Fruit fly (Drosophila melanogaster) whole organism, adult: ENCODE data around the gene Doc2.

ENCODE experiments used
- CG11617 ChIP-seq: fragments of 200-800 bp; sonication (Bioruptor generic); optimal IDR thresholded peaks from 2 replicates; lab custom pipeline; 2017; ENCODE audit warnings: mild to moderate bottlenecking, missing biosample characterization, missing genetic modification reagents, missing genetic modification characterization
- CG12768 ChIP-seq: fragments of 200-800 bp; sonication (Bioruptor generic); optimal IDR thresholded peaks from 2 replicates; lab custom pipeline; 2017; ENCODE audit warnings: missing biosample characterization, missing genetic modification characterization, mild to moderate bottlenecking, moderate library complexity, missing genetic modification reagents
- CG14711 ChIP-seq: fragments of 200-800 bp; sonication (Bioruptor generic); optimal IDR thresholded peaks from 2 replicates; lab custom pipeline; 2018; ENCODE audit warnings: missing biosample characterization, mild to moderate bottlenecking, missing genetic modification characterization, moderate library complexity
- CG1620 ChIP-seq: fragments of 200-800 bp; sonication (Bioruptor generic); optimal IDR thresholded peaks from 2 replicates; lab custom pipeline; 2016; ENCODE audit warnings: missing biosample characterization, missing genetic modification characterization
- CG33017 ChIP-seq: fragments of 200-800 bp; sonication (Bioruptor generic); optimal IDR thresholded peaks from 2 replicates; lab custom pipeline; 2018; ENCODE audit warnings: missing biosample characterization, mild to moderate bottlenecking, missing genetic modification characterization, moderate library complexity
- CG5204 ChIP-seq: fragments of 200-800 bp; sonication (Bioruptor generic); optimal IDR thresholded peaks from 2 replicates; lab custom pipeline; 2016; ENCODE audit warnings: missing biosample characterization, missing genetic modification characterization
- CG7045 ChIP-seq: fragments of 200-800 bp; sonication (Bioruptor generic); optimal IDR thresholded peaks from 2 replicates; lab custom pipeline; 2017; ENCODE audit warnings: missing biosample characterization, mild to moderate bottlenecking, missing genetic modification characterization
- CG7101 ChIP-seq: fragments of 200-800 bp; sonication (Bioruptor generic); optimal IDR thresholded peaks from 2 replicates; lab custom pipeline; 2018; ENCODE audit warnings: missing biosample characterization, mild to moderate bottlenecking, missing genetic modification characterization, moderate library complexity
- Clk ChIP-seq: fragments of 200-800 bp; sonication (Bioruptor generic); optimal IDR thresholded peaks from 2 replicates; lab custom pipeline; 2017; ENCODE audit warnings: missing biosample characterization, missing genetic modification characterization
- Crg-1 ChIP-seq: fragments of 200-800 bp; sonication (Bioruptor generic); optimal IDR thresholded peaks from 2 replicates; lab custom pipeline; 2016; ENCODE audit warnings: missing biosample characterization, missing genetic modification characterization
- Hr96 ChIP-seq: fragments of 200-800 bp; sonication (Bioruptor generic); optimal IDR thresholded peaks from 2 replicates; lab custom pipeline; 2016; ENCODE audit warnings: missing biosample characterization, missing genetic modification characterization
- Mnt ChIP-seq: fragments of 200-800 bp; sonication (Bioruptor generic); optimal IDR thresholded peaks from 2 replicates; lab custom pipeline; 2016; ENCODE audit warnings: missing biosample characterization, mild to moderate bottlenecking, missing genetic modification characterization
- bab1 ChIP-seq: fragments of 200-800 bp; sonication (Bioruptor generic); optimal IDR thresholded peaks from 3 replicates; lab custom pipeline; 2019; ENCODE audit warnings: missing biosample characterization, mild to moderate bottlenecking, missing genetic modification characterization, moderate library complexity
- cic ChIP-seq: fragments of 200-800 bp; sonication (Bioruptor generic); optimal IDR thresholded peaks from 2 replicates; lab custom pipeline; 2017; ENCODE audit warnings: missing biosample characterization, mild to moderate bottlenecking, missing genetic modification characterization, moderate library complexity
- cnc ChIP-seq, 2 experiments: fragments of >200 bp; optimal IDR thresholded peaks; 2 replicates each; lab custom pipeline; 2017
- kay ChIP-seq: fragments of 200-800 bp; sonication (Bioruptor generic); peaks from one replicate; lab custom pipeline; 2016; ENCODE audit warnings: missing biosample characterization, missing genetic modification characterization, borderline replicate concordance
- ovo ChIP-seq: fragments of 200-800 bp; sonication (Bioruptor generic); optimal IDR thresholded peaks from 2 replicates; lab custom pipeline; 2016; ENCODE audit warnings: missing biosample characterization, missing genetic modification characterization
- pad ChIP-seq: fragments of 200-800 bp; sonication (Bioruptor generic); optimal IDR thresholded peaks from 3 replicates; lab custom pipeline; 2017; ENCODE audit warnings: missing biosample characterization, missing genetic modification characterization, mild to moderate bottlenecking, moderate library complexity, missing genetic modification reagents
- tj ChIP-seq: fragments of 200-800 bp; sonication (Bioruptor generic); optimal IDR thresholded peaks from 3 replicates; lab custom pipeline; 2017; ENCODE audit warnings: missing biosample characterization, mild to moderate bottlenecking, missing genetic modification characterization, moderate library complexity
- toe ChIP-seq: fragments of 200-800 bp; sonication (Bioruptor generic); optimal IDR thresholded peaks from 2 replicates; lab custom pipeline; 2016; ENCODE audit warnings: missing biosample characterization, missing genetic modification characterization

Gene Doc2

DNA sequence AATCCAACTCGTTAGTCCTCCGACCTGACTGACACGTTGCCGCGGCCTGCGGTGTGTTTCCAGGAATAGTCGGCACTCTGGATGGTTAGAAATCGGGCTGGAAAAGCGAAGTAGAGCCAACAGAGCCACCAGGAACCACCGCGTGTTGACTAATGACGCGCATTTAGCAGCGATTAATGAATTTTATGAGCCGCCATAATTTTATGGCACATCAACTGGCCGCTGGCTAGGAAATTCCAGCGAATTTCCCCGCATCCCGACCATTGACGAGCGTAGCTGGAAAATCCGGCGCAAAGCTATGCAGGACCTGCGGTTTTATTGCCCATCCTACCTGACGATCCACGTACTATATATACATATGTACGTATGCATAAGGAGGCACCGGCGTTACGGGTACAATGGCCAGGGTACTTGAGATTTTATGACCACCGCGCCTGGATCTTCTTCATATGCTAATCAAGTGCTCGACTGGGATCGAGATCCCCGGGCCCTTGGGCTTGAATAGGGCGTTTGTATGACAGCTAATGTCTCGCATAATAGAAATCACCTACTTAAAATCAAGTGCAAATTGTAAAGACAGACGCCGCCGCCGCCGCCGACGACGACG lies 10.2 kb upstream of the Doc2 start:
- TF ChIP-seq CG1620 (GFP tag; lab: Kevin White, UChicago): no peak
- TF ChIP-seq cic (GFP tag; lab: Kevin White, UChicago): no peak
- TF ChIP-seq CG11617: no peak

DNA sequence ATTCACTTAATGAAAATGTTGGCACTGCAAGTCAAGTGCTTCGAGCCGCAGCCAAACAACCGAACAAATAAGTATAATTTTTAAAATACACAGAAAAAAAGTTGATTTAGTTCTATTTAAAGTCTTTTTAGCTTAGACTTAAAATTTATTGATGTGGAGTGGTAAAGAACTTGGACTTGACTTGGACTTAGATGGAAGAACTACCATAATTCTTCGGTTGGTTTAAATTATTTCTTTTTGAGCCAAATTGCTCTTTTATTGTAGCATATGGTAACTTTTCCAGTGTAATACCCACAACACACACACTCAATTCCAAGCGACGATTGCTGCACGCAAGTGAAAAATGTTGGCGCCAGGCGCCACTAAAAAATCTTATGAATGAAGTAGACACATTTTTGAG lies 9.0 kb upstream of the Doc2 start:
- TF ChIP-seq CG7101 (tag; lab: Kevin White, UChicago) (no peak), CG5204 (GFP tag; lab: Kevin White, UChicago) (no peak), CG1620 (GFP tag; lab: Kevin White, UChicago) (no peak), bab1 (no peak), cic (GFP tag; lab: Kevin White, UChicago) (no peak), toe (GFP tag; lab: Kevin White, UChicago) (no peak), CG33017 (tag; lab: Kevin White, UChicago) (no peak), CG11617 (no peak), ovo (GFP tag; lab: Kevin White, UChicago) (no peak), CG7045 (no peak), pad (no peak), cnc (optimal IDR thresholded peaks at IDR 0.05; lab: Kevin White, UChicago) (no peak)

- TF ChIP-seq Hr96: no peak
- no peak for TF ChIP-seq Clk
- no peak for TF ChIP-seq Crg-1 (GFP tag; lab: Kevin White, UChicago)
- TF ChIP-seq CG11617: no peak
- no peak for TF ChIP-seq pad
- TF ChIP-seq cnc (optimal IDR thresholded peaks at IDR 0.05; lab: Kevin White, UChicago): no peak
- TF ChIP-seq Mnt: no peak
- TF ChIP-seq kay (GFP tag; lab: Kevin White, UChicago): no peak
- TF ChIP-seq tj (GFP tag; lab: Kevin White, UChicago): no peak
- no peak for TF ChIP-seq CG1620 (GFP tag; lab: Kevin White, UChicago)
- TF ChIP-seq toe (GFP tag; lab: Kevin White, UChicago): no peak
- TF ChIP-seq CG12768 (GFP tag; lab: Kevin White, UChicago): no peak
- TF ChIP-seq ovo (GFP tag; lab: Kevin White, UChicago): no peak
- no peak for TF ChIP-seq CG33017 (tag; lab: Kevin White, UChicago)
- TF ChIP-seq CG14711: no peak
Measured at dm6 chr3L:9027122-9027696, 8.2 kb upstream of the Doc2 start.

DNA sequence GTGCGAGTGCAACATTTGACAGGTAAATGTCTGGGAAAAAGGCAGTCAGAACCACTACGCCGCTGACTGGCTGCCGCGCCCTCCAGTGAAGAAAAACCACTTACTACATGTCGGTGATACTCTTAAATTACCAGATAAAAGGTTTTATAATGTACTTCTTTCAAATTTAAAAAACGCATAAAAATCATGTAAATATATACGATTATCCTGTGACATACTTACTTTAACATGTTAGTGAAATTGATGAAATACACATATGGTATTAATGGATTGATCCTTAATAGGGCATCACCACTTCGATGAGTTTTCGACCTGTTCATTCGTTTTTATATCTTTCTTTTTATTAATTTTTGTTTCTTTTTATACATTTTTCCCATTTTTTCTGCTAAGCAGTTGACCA lies 7.5 kb upstream of the Doc2 start:
- TF ChIP-seq CG1620 (GFP tag; lab: Kevin White, UChicago) (no peak), Crg-1 (GFP tag; lab: Kevin White, UChicago) (no peak), toe (GFP tag; lab: Kevin White, UChicago) (no peak), Clk (no peak), CG14711 (no peak), bab1 (no peak), CG7045 (no peak), cic (GFP tag; lab: Kevin White, UChicago) (no peak), ovo (GFP tag; lab: Kevin White, UChicago) (no peak), Hr96 (no peak), CG33017 (tag; lab: Kevin White, UChicago) (no peak), CG11617 (no peak), Mnt (no peak), tj (GFP tag; lab: Kevin White, UChicago) (no peak), CG12768 (GFP tag; lab: Kevin White, UChicago) (no peak), kay (GFP tag; lab: Kevin White, UChicago) (no peak), CG5204 (GFP tag; lab: Kevin White, UChicago) (no peak), CG7101 (tag; lab: Kevin White, UChicago) (no peak)

- TF ChIP-seq toe (GFP tag; lab: Kevin White, UChicago) (no peak), CG14711 (no peak), CG1620 (GFP tag; lab: Kevin White, UChicago) (no peak), Hr96 (no peak), pad (no peak), bab1 (no peak), CG12768 (GFP tag; lab: Kevin White, UChicago) (no peak), Clk (no peak), Mnt (no peak), ovo (GFP tag; lab: Kevin White, UChicago) (no peak), CG7101 (tag; lab: Kevin White, UChicago) (no peak), CG7045 (no peak), cnc (optimal IDR thresholded peaks at IDR 0.05; lab: Kevin White, UChicago) (no peak), CG33017 (tag; lab: Kevin White, UChicago) (no peak), CG5204 (GFP tag; lab: Kevin White, UChicago) (no peak), kay (GFP tag; lab: Kevin White, UChicago) (no peak), tj (GFP tag; lab: Kevin White, UChicago) (no peak), CG11617 (no peak)
Measured at dm6 chr3L:9025680-9026079, 6.6 kb upstream of the Doc2 start.

DNA sequence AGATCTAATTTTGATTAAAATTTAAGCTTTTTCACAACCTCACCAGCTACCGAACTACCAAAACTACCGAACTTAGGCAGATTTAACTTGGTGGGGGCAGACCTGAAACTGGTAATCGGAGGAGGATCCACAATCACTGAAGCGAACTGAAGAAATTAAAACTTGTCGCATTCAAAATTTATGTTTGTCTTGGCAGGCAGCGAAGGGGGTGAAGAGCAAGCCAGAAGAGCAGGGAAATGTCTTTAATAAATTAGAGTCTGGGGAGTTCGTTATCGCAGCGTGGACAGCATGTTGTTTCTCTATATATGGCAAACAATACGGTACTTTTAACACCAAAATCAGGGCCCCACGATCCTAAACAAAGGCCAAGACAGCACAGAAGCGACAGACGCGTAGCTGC lies 6.1 kb upstream of the Doc2 start:
- no peak for TF ChIP-seq cic (GFP tag; lab: Kevin White, UChicago)
- TF ChIP-seq bab1: no peak
- TF ChIP-seq CG5204 (GFP tag; lab: Kevin White, UChicago): no peak
- no peak for TF ChIP-seq Hr96
- TF ChIP-seq Mnt: no peak
- no peak for TF ChIP-seq toe (GFP tag; lab: Kevin White, UChicago)

DNA sequence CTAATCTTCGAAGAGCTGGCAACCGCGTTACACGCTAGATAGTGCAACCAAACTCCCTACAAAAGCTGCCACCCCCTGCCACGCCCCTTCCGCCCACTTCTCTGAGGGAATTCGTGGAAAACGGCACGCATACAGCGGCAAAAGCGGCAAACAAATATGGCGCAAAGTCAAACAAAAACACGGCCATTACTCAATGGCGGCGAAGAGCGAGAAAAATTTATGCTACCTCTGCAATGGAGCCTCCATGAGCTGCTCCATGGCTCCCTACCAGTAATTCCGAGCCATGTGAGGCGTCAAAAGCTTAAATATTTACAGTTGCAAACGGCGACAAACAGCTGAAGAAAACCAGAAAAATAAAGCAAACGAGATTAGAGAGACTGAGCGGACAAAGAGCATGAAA lies 5.7 kb upstream of the Doc2 start:
- no peak for TF ChIP-seq Hr96
- TF ChIP-seq ovo (GFP tag; lab: Kevin White, UChicago): no peak
- no peak for TF ChIP-seq CG33017 (tag; lab: Kevin White, UChicago)
- TF ChIP-seq CG12768 (GFP tag; lab: Kevin White, UChicago): no peak
- no peak for TF ChIP-seq CG5204 (GFP tag; lab: Kevin White, UChicago)
- no peak for TF ChIP-seq tj (GFP tag; lab: Kevin White, UChicago)
- TF ChIP-seq bab1: no peak
- TF ChIP-seq CG11617: no peak
- TF ChIP-seq cnc (optimal IDR thresholded peaks at IDR 0.05; lab: Kevin White, UChicago): no peak
- no peak for TF ChIP-seq CG14711
- no peak for TF ChIP-seq Clk
- TF ChIP-seq pad: no peak
- TF ChIP-seq Crg-1 (GFP tag; lab: Kevin White, UChicago): no peak
- TF ChIP-seq kay (GFP tag; lab: Kevin White, UChicago): no peak
- no peak for TF ChIP-seq CG7045
- no peak for TF ChIP-seq CG7101 (tag; lab: Kevin White, UChicago)
- TF ChIP-seq Mnt: no peak
- no peak for TF ChIP-seq CG1620 (GFP tag; lab: Kevin White, UChicago)
